Worm (Caenorhabditis elegans) whole organism, L1 larva: ENCODE data around the gene C16D9.5.

ENCODE experiments used
- aly-2 ChIP-seq: fragments of 150-350 bp; optimal IDR thresholded peaks from 2 replicates; lab custom pipeline; 2014; ENCODE audit warnings: missing biosample characterization, missing genetic modification characterization
- isw-1 ChIP-seq: fragments of 200-800 bp; sonication (Bioruptor generic); IDR thresholded peaks from 2 replicates; pipeline ENCODE4 v1.3.6; 2022; ENCODE audit warnings: missing genetic modification characterization, missing compliant biosample characterization
- nhr-11 ChIP-seq: fragments of 150-350 bp; optimal IDR thresholded peaks from 2 replicates; lab custom pipeline; 2014; ENCODE audit warnings: missing biosample characterization, missing genetic modification characterization
- nhr-237 ChIP-seq: fragments of 150-350 bp; optimal IDR thresholded peaks from 2 replicates; lab custom pipeline; 2014; ENCODE audit warnings: missing biosample characterization, missing genetic modification characterization
- nhr-28 ChIP-seq: fragments of 150-350 bp; optimal IDR thresholded peaks from 2 replicates; lab custom pipeline; 2014; ENCODE audit warnings: missing biosample characterization, missing genetic modification characterization
- nhr-76 ChIP-seq: sonication (generic microtip); optimal IDR thresholded peaks from 2 replicates; lab custom pipeline; 2017; ENCODE audit warnings: missing biosample characterization, missing genetic modification characterization
- tbx-2 ChIP-seq: sonication (generic microtip); optimal IDR thresholded peaks from 2 replicates; lab custom pipeline; 2016; ENCODE audit warnings: missing genetic modification characterization, missing compliant biosample characterization
- tlp-1 ChIP-seq: fragments of 150-350 bp; optimal IDR thresholded peaks from 2 replicates; lab custom pipeline; 2014; ENCODE audit warnings: missing biosample characterization, missing genetic modification characterization
- vab-15 ChIP-seq: sonication (generic microtip); optimal IDR thresholded peaks from 2 replicates; lab custom pipeline; 2017; ENCODE audit warnings: missing genotype, mild to moderate bottlenecking, missing genetic modification characterization, missing compliant biosample characterization
- ztf-11 ChIP-seq, 2 experiments: sonication (generic microtip); optimal IDR thresholded peaks; 2 replicates each; lab custom pipeline; 2016 to 2017; ENCODE audit warnings: missing genetic modification characterization in 2 of 2, missing biosample characterization in 1 of 2, missing compliant biosample characterization in 1 of 2

ce11 chrV:8254973-8255372, 9.6 kb upstream of the C16D9.5 start:
- TF ChIP-seq aly-2 (tag; lab: Kevin White, UChicago) (no peak), tbx-2 (tag; lab: Kevin White, UChicago) (no peak), ztf-11 (tag; optimal IDR thresholded peaks at IDR 0.05; lab: Kevin White, UChicago) (no peak), nhr-237 (no peak), tlp-1 (tag; lab: Kevin White, UChicago) (no peak), isw-1 (no peak), nhr-76 (tag; lab: Kevin White, UChicago) (no peak), nhr-11 (tag; lab: Kevin White, UChicago) (no peak), nhr-28 (tag; lab: Kevin White, UChicago) (no peak), vab-15 (no peak)
